Worm (Caenorhabditis elegans): Measurements from ENCODE around the gene srsx-27.

srsx-27 gene

DNA sequence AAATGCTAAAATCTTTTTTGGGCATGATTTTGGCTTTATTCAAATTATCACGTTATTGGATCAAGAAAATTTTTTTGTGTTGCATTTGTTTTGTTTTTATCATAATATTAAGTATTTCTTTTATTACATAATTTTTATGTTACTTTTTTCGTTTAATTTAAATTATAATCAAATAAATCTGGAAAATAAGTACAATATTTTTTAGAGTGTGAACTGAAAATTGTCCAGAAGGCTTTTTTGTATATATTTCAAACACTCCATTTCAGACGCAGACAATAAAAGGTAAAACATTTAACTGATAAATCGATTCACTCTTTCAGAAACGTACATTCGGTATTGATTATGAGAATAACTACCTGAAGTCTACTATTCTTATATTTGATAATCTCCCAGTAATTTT is 42.5 kb upstream of the srsx-27 start, which contains the start of gene C08B6.11:
TSS of gene C08B6.11 (plus strand) at position 301 of the 400 bp plus-strand sequence.
- no peak for TF ChIP-seq efl-1 (optimal IDR thresholded peaks at IDR 0.05)
- no peak for TF ChIP-seq efl-1 (GFP tag; optimal IDR thresholded peaks at IDR 0.05 in 1 of 2)
- TF ChIP-seq sptf-1 (tag; optimal IDR thresholded peaks at IDR 0.05): no peak
- no peak for TF ChIP-seq grh-1 (GFP tag; IDR thresholded peaks at IDR 0.05)
- TF ChIP-seq fkh-4 (tag; optimal IDR thresholded peaks at IDR 0.05; ENCODE audit: borderline replicate concordance): no peak
- no peak for TF ChIP-seq tlp-1 (tag; optimal IDR thresholded peaks at IDR 0.05)

DNA sequence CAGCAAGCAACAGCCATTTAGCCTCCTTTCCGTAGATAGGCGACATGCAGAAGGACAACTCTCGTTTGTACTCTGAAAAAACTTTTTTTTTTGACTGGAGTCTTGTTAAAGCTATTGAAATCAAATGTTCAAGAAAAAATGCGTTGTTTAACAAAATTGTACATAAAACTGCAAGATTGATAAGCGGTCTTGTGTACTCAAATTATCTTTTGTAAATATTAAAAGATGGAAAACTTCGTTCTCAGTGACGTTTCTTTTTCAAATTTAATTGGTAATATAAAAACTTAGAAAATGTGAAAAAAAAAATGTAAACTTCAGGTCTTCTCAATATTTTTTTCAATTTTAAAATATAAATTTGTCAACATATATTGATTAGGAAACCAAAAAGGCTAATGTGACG is 38.7 kb upstream of the srsx-27 start:
- no peak for TF ChIP-seq nhr-237 (tag; optimal IDR thresholded peaks at IDR 0.05)
- no peak for TF ChIP-seq nhr-12 (tag; optimal IDR thresholded peaks at IDR 0.05)
- no peak for TF ChIP-seq nhr-47 (tag; optimal IDR thresholded peaks at IDR 0.05)
- no peak for TF ChIP-seq F16B12.6 (tag; optimal IDR thresholded peaks at IDR 0.05)
- TF ChIP-seq zip-4 (GFP tag; optimal IDR thresholded peaks at IDR 0.05): no peak
- no peak for TF ChIP-seq nhr-77 (tag; optimal IDR thresholded peaks at IDR 0.05)
- TF ChIP-seq aly-2 (tag; optimal IDR thresholded peaks at IDR 0.05): no peak
- no peak for TF ChIP-seq pag-3 (tag; optimal IDR thresholded peaks at IDR 0.05; ENCODE audit: borderline replicate concordance, insufficient read depth)

DNA sequence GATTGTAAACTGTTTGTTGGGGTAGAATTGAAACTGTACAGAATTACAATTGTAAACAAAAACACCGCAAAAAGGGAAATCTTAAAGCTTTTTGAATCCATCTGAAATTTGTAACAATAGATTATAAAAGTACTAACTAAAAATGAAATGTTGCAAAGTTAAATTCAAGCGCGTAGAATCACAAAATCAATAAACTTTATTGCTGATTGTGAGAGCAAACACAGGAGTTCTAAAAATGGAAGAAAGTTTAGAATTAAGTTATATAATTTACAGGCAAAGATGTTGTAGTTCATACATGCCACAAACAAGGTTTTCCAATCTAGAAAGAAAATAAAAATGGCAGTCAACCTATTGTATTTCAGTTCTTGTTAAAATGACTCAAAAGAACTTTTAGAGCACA is 37.6 kb upstream of the srsx-27 start, which contains the start of gene C08B6.3:
TSS of gene C08B6.3 (minus strand) at position 101 of the 400 bp plus-strand sequence.
- TF ChIP-seq fkh-8 (tag; optimal IDR thresholded peaks at IDR 0.05) (no peak), lin-35 (GFP tag; optimal IDR thresholded peaks at IDR 0.05) (no peak)

ce11 chrV:10114329-10114728 is 35.5 kb upstream of the srsx-27 start, which contains the start of gene cht-5:
cht-5 (plus strand) TSS chrV:10114629.
- TF ChIP-seq nhr-77 (tag; optimal IDR thresholded peaks at IDR 0.05) (no peak), tlp-1 (tag; optimal IDR thresholded peaks at IDR 0.05) (no peak), nhr-28 (tag; optimal IDR thresholded peaks at IDR 0.05) (no peak), nhr-85 (tag) (no peak)

DNA sequence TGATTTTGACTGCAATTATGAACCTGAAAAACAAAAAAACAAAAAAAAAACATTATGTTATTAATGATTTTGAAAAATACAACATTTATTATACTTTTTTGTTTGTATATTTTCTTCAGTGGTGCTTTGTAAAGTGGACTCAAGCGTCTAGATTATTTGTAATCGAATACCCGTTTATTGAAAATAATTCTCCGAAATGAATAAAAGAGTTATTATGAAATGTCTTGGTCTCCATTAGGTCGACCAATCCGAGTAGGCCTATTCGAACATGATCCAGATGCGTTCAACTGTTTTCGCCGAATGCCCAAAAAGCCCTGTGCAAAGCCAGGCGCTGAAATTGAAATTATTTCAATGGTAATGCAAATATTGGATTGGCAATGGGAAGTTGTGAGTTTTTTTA is 32.4 kb upstream of the srsx-27 start, which contains the start of gene C08B6.5:
TSS of gene C08B6.5 (plus strand) at position 301 of the 400 bp plus-strand sequence.
- TF ChIP-seq jun-1 (tag; optimal IDR thresholded peaks at IDR 0.05) (no peak), elt-3 (tag; optimal IDR thresholded peaks at IDR 0.05) (no peak), pax-3 (tag; optimal IDR thresholded peaks at IDR 0.05) (no peak)

DNA sequence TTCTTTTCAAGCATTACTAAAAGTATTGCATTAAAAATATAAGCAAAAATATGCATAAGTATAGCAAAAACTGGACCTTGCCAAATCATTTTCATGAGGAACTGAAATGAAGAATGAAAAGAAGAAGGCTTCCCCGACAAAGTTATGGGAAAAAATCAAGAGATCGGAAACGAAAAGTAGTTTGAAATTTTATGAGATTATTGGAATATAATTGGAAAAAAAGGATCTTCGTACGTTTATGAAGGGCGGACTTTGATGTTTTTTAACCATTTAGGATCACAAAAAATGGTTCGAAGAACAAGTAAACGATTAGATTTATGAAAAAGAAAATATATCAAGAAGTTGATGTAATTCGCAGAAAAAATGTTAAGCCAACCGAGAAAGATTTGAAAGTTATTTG is 28.9 kb upstream of the srsx-27 start, which contains the start of gene srxa-18:
TSS of gene srxa-18 (minus strand) at position 100 of the 400 bp plus-strand sequence.
- TF ChIP-seq pag-3 (tag; optimal IDR thresholded peaks at IDR 0.05; ENCODE audit: borderline replicate concordance, insufficient read depth) (no peak), mab-9 (GFP tag; IDR thresholded peaks at IDR 0.05) (no peak), snpc-4 (tag; optimal IDR thresholded peaks at IDR 0.05) (no peak), efl-1 (optimal IDR thresholded peaks at IDR 0.05) (no peak), efl-1 (GFP tag; optimal IDR thresholded peaks at IDR 0.05 in 1 of 2) (peak in 1 of 2 experiments; percentile 90), nhr-85 (tag) (no peak), C16A3.4 (tag; optimal IDR thresholded peaks at IDR 0.05) (no peak), ztf-11 (tag; optimal IDR thresholded peaks at IDR 0.05) (no peak)

ce11 chrV:10122670-10123069 is 27.2 kb upstream of the srsx-27 start, which contains the start of gene srxa-19:
srxa-19 (minus strand) TSS chrV:10122770.
- no peak for TF ChIP-seq lin-13 (GFP tag; optimal IDR thresholded peaks at IDR 0.05)
- TF ChIP-seq fkh-8 (tag; optimal IDR thresholded peaks at IDR 0.05): no peak
- TF ChIP-seq ztf-4 (tag; optimal IDR thresholded peaks at IDR 0.05): no peak
- no peak for TF ChIP-seq xbp-1 (tag; optimal IDR thresholded peaks at IDR 0.05)
- no peak for TF ChIP-seq unc-86 (tag; optimal IDR thresholded peaks at IDR 0.05)
- TF ChIP-seq isw-1 (GFP tag; IDR thresholded peaks at IDR 0.05): no peak
- no peak for TF ChIP-seq efl-1 (optimal IDR thresholded peaks at IDR 0.05)
- TF ChIP-seq efl-1 (GFP tag; optimal IDR thresholded peaks at IDR 0.05 in 1 of 2): no peak
- TF ChIP-seq jun-1 (tag; optimal IDR thresholded peaks at IDR 0.05): no peak
- TF ChIP-seq pag-3 (tag; optimal IDR thresholded peaks at IDR 0.05; ENCODE audit: borderline replicate concordance, insufficient read depth): no peak
- TF ChIP-seq elt-2 (tag; optimal IDR thresholded peaks at IDR 0.05): no peak
- no peak for TF ChIP-seq lin-35 (GFP tag; optimal IDR thresholded peaks at IDR 0.05)
- no peak for TF ChIP-seq pqm-1 (tag; optimal IDR thresholded peaks at IDR 0.05)
- TF ChIP-seq ceh-63 (GFP tag; optimal IDR thresholded peaks at IDR 0.05): no peak
- TF ChIP-seq C16A3.4 (tag; optimal IDR thresholded peaks at IDR 0.05): no peak
- TF ChIP-seq egl-13 (tag; optimal IDR thresholded peaks at IDR 0.05): no peak
- TF ChIP-seq ztf-11 (tag; optimal IDR thresholded peaks at IDR 0.05): no peak
- no peak for TF ChIP-seq nhr-28 (tag; optimal IDR thresholded peaks at IDR 0.05)
- TF ChIP-seq nhr-47 (tag; optimal IDR thresholded peaks at IDR 0.05): no peak

Measured in whole organism, L1 larva.